Fruit fly (Drosophila melanogaster): ENCODE results near the gene to.

Gene to

dm6 chr3R:25193726-25194204 is 46.2 kb upstream of the to start, which contains the start of gene lobo (continued):
- TF ChIP-seq ro (GFP tag; IDR thresholded peaks at IDR 0.05) (no peak), Dfd (GFP tag; optimal IDR thresholded peaks at IDR 0.05) (peak in 1 of 2 experiments; percentile 50), CG34376 (GFP tag; optimal IDR thresholded peaks at IDR 0.05) (peak; percentile 68), CG17802 (tag; optimal IDR thresholded peaks at IDR 0.05) (peak; percentile 34), tgo (GFP tag; IDR thresholded peaks at IDR 0.05) (no peak), fd3F (GFP tag; optimal IDR thresholded peaks at IDR 0.05) (peak; percentile 53), lov (optimal IDR thresholded peaks at IDR 0.05) (no peak), lov (GFP tag; IDR thresholded peaks at IDR 0.05) (0 out of 3 replicates have a peak, but pooled peaks have one; percentile 65), CG1832 (GFP tag; optimal IDR thresholded peaks at IDR 0.05) (no peak), ato (GFP tag; IDR thresholded peaks at IDR 0.05; ENCODE audit: partially characterized antibody) (no peak), CG18619 (GFP tag; optimal IDR thresholded peaks at IDR 0.05) (peak; percentile 75), Dbx (GFP tag; IDR thresholded peaks at IDR 0.05) (0 out of 3 replicates have a peak, but pooled peaks have one; percentile 42), esg (GFP tag; conservative IDR thresholded peaks at IDR 0.05) (no peak), CG12104 (GFP tag; optimal IDR thresholded peaks at IDR 0.05) (no peak), Hr39 (optimal IDR thresholded peaks at IDR 0.05) (no peak), CG7556 (GFP tag; optimal IDR thresholded peaks at IDR 0.05) (peak; percentile 32), CG9215 (GFP tag; IDR thresholded peaks at IDR 0.05) (peak; percentile 42), CG3726 (GFP tag; IDR thresholded peaks at IDR 0.05) (no peak), sens (GFP tag) (peak; percentile 93), CG7963 (GFP tag; IDR thresholded peaks at IDR 0.05; ENCODE audit: partially characterized antibody) (no peak), CG30020 (tag; optimal IDR thresholded peaks at IDR 0.05) (no peak), CG10654 (GFP tag; optimal IDR thresholded peaks at IDR 0.05) (peak; percentile 58), CG10274 (GFP tag; optimal IDR thresholded peaks at IDR 0.05) (peak; percentile 21), CG15073 (GFP tag; optimal IDR thresholded peaks at IDR 0.05) (no peak), Bgb (GFP tag; IDR thresholded peaks at IDR 0.05; ENCODE audit: partially characterized antibody) (peak; percentile 64; the same call in 1 of the 2 replicates), pnt (GFP tag; optimal IDR thresholded peaks at IDR 0.05) (peak; percentile 31), CG33213 (GFP tag; optimal IDR thresholded peaks at IDR 0.05) (peak; percentile 83), Xbp1 (GFP tag; optimal IDR thresholded peaks at IDR 0.05) (peak; percentile 65), CG2202 (tag; optimal IDR thresholded peaks at IDR 0.05) (peak; percentile 47), sob (GFP tag; IDR thresholded peaks at IDR 0.05) (peak; percentile 78), CG2120 (GFP tag; optimal IDR thresholded peaks at IDR 0.05) (peak; percentile 55), Awh (GFP tag; IDR thresholded peaks at IDR 0.05) (peak; percentile 29; the same call in 1 of the 2 replicates), CG10959 (GFP tag; IDR thresholded peaks at IDR 0.05) (no peak), Dref (GFP tag; IDR thresholded peaks at IDR 0.05) (no peak), MESR4 (GFP tag; optimal IDR thresholded peaks at IDR 0.05) (no peak), gt (GFP tag; IDR thresholded peaks at IDR 0.05) (no peak), Blimp-1 (GFP tag; optimal IDR thresholded peaks at IDR 0.05) (no peak), CG10979 (tag; optimal IDR thresholded peaks at IDR 0.05) (peak; percentile 46), Sry-β (GFP tag; optimal IDR thresholded peaks at IDR 0.05) (no peak), vnd (GFP tag; IDR thresholded peaks at IDR 0.05; ENCODE audit: partially characterized antibody) (no peak), CG2129 (GFP tag; IDR thresholded peaks at IDR 0.05; ENCODE audit: partially characterized antibody) (no peak), Atf-2 (GFP tag; optimal IDR thresholded peaks at IDR 0.05) (peak; percentile 44), Ravus (GFP tag; IDR thresholded peaks at IDR 0.05) (no peak), CG17359 (tag; optimal IDR thresholded peaks at IDR 0.05) (no peak), CG7271 (tag; optimal IDR thresholded peaks at IDR 0.05) (peak; percentile 55), CG3838 (GFP tag; optimal IDR thresholded peaks at IDR 0.05) (peak; percentile 41), CG17385 (GFP tag; optimal IDR thresholded peaks at IDR 0.05) (peak; percentile 59), Atf6 (GFP tag; IDR thresholded peaks at IDR 0.05) (peak; percentile 66), Hsf (GFP tag; optimal IDR thresholded peaks at IDR 0.05) (peak; percentile 72), eyg (GFP tag; optimal IDR thresholded peaks at IDR 0.05) (peak; percentile 71), CG33557 (GFP tag; optimal IDR thresholded peaks at IDR 0.05) (peak; percentile 64)

Data from whole organism, embryonic.